Fruit fly (Drosophila melanogaster): ENCODE results near the gene brm.

brm gene

DNA sequence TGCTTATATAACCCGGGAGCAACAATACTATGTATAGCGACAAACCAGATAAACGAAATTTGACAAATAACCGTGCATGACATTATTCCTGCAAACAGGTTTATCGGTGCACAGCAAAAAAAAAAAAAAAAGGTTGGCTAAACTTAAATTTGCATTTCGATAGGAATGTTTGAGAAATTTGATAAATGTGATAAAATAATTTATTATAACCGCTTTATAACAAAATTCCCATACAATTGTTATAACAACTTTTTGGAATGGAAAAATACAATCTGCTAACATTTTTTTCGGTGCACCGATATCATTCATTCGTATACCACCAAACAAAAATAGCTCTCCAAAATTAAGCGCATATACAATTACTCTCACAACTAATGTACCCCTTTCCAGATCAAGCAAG, 5.1 kb downstream of the brm start:
- TF ChIP-seq psq (optimal IDR thresholded peaks at IDR 0.05) (no peak), ttk (optimal IDR thresholded peaks at IDR 0.05) (no peak), Sin3A (optimal IDR thresholded peaks at IDR 0.05) (no peak), h (optimal IDR thresholded peaks at IDR 0.05) (no peak), Myc (optimal IDR thresholded peaks at IDR 0.05) (no peak), insv (optimal IDR thresholded peaks at IDR 0.05) (no peak)

DNA sequence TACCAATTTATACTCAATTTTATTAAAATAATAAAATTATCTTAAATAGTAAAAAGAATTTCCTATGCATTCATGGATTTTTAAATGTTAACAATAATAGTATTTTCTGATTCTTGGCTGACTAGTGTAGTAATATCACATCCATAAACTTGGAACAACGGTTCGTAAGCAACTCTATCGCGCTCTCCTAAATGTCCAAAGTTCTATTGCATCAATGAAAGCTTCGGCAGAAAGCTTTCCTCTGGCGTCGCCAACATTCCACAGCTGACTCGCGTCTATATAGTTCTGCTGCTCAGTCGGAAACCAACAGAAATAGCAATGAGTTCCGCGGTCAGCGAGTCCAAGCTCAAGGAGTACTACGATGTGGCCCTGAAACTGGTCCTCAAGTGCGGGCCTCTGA, 5.9 kb downstream of the brm start, which contains the start of gene CG17029:
TSS of gene CG17029 (plus strand) at position 113 of the 400 bp plus-strand sequence.
- TF ChIP-seq insv (optimal IDR thresholded peaks at IDR 0.05): no peak
- no peak for TF ChIP-seq Sin3A (optimal IDR thresholded peaks at IDR 0.05)
- no peak for TF ChIP-seq Myc (optimal IDR thresholded peaks at IDR 0.05)
- no peak for TF ChIP-seq h (optimal IDR thresholded peaks at IDR 0.05)
- TF ChIP-seq ttk (optimal IDR thresholded peaks at IDR 0.05): no peak
- no peak for TF ChIP-seq psq (optimal IDR thresholded peaks at IDR 0.05)

DNA sequence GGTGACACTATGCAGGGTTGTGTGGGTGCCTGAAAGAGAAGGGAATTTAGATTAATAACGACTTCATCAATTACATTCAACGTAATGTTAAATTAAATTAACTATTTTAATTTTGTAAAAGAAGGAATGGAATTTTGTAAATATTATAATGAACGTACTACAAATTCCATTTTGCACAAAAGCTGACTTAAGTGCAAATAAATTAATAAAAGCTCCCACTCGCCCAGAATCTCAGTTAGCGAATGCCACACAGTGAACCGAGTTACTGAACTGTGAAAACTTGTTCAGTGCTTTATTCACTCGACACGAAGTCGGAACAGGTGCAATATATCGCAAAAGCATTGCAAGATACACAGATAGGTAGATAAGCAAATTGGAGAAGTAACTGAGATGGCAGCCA, 7.6 kb downstream of the brm start, which contains the start of gene CG17026:
TSS of gene CG17026 (plus strand) at position 301 of the 400 bp plus-strand sequence.
- TF ChIP-seq insv (optimal IDR thresholded peaks at IDR 0.05) (no peak), h (optimal IDR thresholded peaks at IDR 0.05) (no peak), Myc (optimal IDR thresholded peaks at IDR 0.05) (no peak), ttk (optimal IDR thresholded peaks at IDR 0.05) (no peak), psq (optimal IDR thresholded peaks at IDR 0.05) (no peak), Sin3A (optimal IDR thresholded peaks at IDR 0.05) (no peak)

DNA sequence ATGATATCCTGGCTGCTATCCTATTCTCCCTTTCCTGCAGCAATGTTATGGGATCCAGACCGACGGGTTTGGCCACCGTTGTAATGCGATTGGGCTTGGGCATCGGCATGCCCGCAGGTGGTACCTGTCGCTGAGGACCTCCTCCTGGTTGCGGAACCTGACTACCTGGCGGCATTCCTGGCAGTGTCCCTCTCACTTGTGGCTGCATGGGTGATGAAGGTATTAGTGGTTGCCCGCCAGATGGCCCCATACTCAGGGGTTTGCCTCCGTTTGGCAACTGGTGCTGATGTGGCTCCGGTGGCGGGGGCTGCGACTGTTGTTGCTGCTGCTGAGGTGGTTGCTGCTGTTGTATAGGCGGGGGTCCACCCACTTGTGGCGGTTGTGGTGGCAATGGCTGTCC, 8.5 kb downstream of the brm start:
- TF ChIP-seq psq (optimal IDR thresholded peaks at IDR 0.05): no peak
- no peak for TF ChIP-seq insv (optimal IDR thresholded peaks at IDR 0.05)
- TF ChIP-seq Sin3A (optimal IDR thresholded peaks at IDR 0.05): no peak
- no peak for TF ChIP-seq ttk (optimal IDR thresholded peaks at IDR 0.05)
- no peak for TF ChIP-seq h (optimal IDR thresholded peaks at IDR 0.05)
- no peak for TF ChIP-seq Myc (optimal IDR thresholded peaks at IDR 0.05)

DNA sequence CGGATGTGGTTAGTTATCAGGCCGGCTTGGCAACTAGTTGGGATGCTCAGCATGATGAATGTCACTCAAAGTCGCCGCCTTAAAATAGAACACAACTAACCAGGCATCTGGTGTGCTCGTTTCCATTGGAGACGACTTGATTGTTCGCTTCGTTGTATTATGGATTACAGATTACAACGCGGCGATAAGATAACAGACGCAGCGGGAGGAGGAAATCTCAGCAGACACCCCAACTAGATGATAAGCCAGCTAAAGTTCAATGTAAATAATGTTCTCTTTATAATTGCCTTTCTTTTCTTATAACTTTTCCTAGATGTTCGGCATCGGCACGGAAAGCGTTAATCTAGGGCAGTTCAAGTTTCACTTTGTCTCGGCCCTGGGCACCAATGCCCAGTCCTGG, 14.0 kb downstream of the brm start:
- no peak for TF ChIP-seq insv (optimal IDR thresholded peaks at IDR 0.05)
- TF ChIP-seq ttk (optimal IDR thresholded peaks at IDR 0.05): no peak
- no peak for TF ChIP-seq Myc (optimal IDR thresholded peaks at IDR 0.05)
- TF ChIP-seq psq (optimal IDR thresholded peaks at IDR 0.05): no peak
- TF ChIP-seq h (optimal IDR thresholded peaks at IDR 0.05): no peak
- TF ChIP-seq Sin3A (optimal IDR thresholded peaks at IDR 0.05): no peak

DNA sequence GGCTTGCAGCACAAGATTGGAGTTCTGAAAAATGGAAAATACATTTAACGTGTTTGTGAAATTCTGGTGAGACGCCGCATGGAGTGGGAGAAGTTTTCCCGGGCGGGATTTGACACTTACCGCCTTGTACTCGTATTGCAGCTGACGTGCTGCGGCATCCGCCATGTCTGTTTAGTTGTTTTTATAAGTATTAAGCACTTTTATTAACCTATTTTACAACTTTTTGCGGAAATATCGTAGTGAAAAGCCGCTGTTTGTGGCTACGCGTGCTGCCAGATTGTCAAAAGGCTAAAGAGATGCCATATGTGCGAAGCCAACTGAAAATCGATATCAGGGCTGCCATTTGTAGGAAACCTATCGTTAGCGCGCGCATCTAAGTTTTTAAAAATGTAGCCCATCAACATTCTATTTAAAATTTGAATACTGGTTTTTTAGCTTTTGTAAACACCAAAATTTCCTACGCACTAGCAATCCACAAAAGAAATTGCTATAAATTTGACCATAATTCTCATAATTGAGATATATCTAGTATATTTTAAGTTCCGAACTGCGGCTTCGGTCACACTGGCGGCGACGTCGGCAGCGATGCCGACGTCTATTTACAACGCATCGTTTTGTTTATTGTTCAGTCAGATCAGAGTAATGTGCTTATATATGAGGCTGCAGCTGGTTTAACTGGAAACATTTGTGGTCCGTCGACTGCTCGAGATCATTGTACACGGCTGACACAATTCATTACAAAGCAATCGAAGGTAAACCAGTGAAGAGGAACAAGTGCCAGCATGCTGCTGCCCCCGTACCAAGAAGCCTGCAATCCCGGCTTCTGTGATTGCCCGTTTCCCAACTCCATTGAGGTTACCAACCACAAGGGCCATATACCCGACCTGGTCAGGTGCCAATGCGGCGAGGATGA, 14.8 kb downstream of the brm start, which contains the start of the genes Brr2 and CG10516:
TSS of gene Brr2 (minus strand) at position 285 of the 913 bp plus-strand sequence.
TSS of gene CG10516 (plus strand) at position 617 of the 913 bp plus-strand sequence.
- no peak for TF ChIP-seq Sin3A (optimal IDR thresholded peaks at IDR 0.05)
- no peak for TF ChIP-seq h (optimal IDR thresholded peaks at IDR 0.05)
- TF ChIP-seq psq (optimal IDR thresholded peaks at IDR 0.05): no peak
- TF ChIP-seq Myc (optimal IDR thresholded peaks at IDR 0.05): no peak
- TF ChIP-seq ttk (optimal IDR thresholded peaks at IDR 0.05): no peak
- no peak for TF ChIP-seq insv (optimal IDR thresholded peaks at IDR 0.05)

DNA sequence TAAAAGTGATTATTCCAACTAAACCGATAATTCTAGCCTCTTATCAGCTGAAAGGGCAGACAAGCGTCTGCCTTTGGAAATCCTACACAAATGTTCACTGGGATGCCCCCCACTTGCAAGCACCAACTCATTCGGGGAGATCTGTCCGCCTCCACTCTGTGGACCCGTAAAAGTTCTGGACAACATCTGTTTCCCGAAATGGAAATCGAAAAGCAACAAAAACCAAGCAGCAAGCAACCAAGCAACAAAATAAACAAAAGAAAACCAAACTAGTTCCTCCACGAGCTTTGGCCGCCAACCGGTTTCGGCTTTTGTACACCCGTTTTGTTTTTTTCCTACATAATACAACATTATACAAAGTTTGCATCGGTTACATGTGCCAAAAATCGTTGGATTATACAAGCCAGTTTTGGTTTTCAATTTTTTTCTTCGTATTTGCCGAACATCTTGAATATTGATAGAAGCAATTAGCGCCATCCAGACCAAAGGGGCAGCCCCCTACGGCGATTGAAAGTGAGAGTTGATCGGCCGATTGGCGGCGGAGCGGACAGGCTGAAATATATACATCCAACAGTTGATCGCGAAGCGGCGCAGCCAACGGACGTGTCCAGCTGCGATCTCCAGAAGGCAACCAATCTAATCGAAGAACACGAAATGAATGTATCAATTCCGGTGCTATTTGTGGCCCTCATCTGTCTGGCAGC, 23.9 kb downstream of the brm start, which contains the start of gene CG17032:
TSS of gene CG17032 (plus strand) at position 232 of the 704 bp plus-strand sequence.
- TF ChIP-seq h (optimal IDR thresholded peaks at IDR 0.05): no peak
- no peak for TF ChIP-seq Sin3A (optimal IDR thresholded peaks at IDR 0.05)
- no peak for TF ChIP-seq insv (optimal IDR thresholded peaks at IDR 0.05)
- no peak for TF ChIP-seq psq (optimal IDR thresholded peaks at IDR 0.05)
- no peak for TF ChIP-seq Myc (optimal IDR thresholded peaks at IDR 0.05)
- TF ChIP-seq ttk (optimal IDR thresholded peaks at IDR 0.05): no peak

DNA sequence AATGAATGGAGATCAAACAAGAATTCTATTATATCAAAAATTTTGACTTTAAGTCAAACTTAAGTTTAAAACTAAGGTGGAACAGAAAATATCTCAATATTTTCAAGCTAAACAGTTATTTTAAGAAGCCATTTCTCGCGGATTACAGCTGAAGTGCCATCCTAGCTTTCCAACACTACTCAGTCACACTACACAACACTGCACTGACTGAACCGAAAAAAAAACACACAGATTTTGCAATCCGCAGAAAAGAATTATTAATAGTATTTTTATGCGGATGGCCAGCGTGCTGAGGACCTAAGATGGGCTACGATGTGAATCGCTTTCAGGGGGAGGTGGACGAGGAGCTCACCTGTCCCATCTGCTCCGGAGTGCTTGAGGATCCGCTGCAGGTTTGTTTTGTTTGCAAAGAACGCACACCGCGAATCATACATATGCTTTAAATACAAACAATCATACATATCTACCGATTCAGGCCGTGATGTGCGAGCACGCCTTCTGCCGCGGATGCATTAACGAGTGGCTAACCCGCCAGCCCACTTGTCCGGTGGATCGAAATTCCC, 26.1 kb downstream of the brm start, which contains the start of gene elgi:
TSS of gene elgi (plus strand) at position 103 of the 563 bp plus-strand sequence.
- no peak for TF ChIP-seq Sin3A (optimal IDR thresholded peaks at IDR 0.05)
- TF ChIP-seq ttk (optimal IDR thresholded peaks at IDR 0.05): no peak
- no peak for TF ChIP-seq Myc (optimal IDR thresholded peaks at IDR 0.05)
- TF ChIP-seq psq (optimal IDR thresholded peaks at IDR 0.05): no peak
- TF ChIP-seq insv (optimal IDR thresholded peaks at IDR 0.05): no peak
- TF ChIP-seq h (optimal IDR thresholded peaks at IDR 0.05): no peak

DNA sequence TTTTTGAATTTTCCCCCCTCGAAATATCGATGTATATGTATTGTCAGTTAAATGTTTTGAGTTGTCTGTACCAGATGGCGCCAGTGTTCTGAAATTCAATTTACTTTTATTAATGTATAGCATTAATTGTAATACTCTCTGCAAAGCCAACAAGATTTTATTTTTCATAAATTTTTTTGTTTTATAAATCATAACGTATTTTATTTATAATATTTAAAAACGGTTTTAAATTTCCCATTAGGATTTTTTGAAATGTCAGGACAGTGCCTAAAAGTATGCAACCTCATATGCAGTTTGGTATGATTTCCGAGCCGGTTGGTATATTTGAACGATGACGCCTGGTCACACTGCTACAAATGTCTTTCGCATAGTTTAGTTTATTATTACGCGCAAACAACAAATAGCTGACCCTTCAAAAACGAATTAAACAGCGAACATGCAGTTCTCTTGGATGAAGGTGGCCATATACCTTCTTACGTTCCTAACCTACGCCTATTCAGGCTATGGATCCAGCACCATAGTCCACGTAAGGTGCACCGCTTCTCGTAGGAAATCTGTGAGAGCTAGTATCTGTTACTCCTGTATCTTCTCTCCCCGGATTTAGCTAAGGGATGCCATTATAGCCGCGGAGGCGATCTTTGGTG, 27.8 kb downstream of the brm start, which contains the start of the genes Pka-C3 and GXIVsPLA2:
TSS of gene Pka-C3 (minus strand) at position 14 of the 644 bp plus-strand sequence.
TSS of gene GXIVsPLA2 (plus strand) at position 313 of the 644 bp plus-strand sequence.
- TF ChIP-seq h (optimal IDR thresholded peaks at IDR 0.05) (no peak), ttk (optimal IDR thresholded peaks at IDR 0.05) (no peak), insv (optimal IDR thresholded peaks at IDR 0.05) (no peak), Sin3A (optimal IDR thresholded peaks at IDR 0.05) (no peak), Myc (optimal IDR thresholded peaks at IDR 0.05) (no peak), psq (optimal IDR thresholded peaks at IDR 0.05) (no peak)

DNA sequence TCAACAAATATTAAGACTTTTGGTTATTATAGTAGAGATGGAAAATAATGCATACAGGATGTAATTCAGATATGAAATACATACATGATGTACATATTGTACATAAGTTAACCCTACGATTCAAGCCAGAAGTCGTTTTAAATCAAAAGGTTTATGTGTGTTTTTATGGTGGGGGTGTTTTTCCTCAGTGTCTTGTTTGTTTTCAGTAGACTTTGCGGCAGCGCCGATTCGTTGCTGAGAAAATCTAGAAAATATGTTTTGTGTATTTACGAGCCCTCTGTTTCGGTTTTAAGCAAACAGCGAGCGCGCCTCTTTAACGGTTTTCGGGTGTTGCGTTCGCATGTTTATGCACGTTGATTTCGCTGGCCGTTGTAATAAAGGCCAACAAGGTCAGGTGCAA, 28.8 kb downstream of the brm start:
- TF ChIP-seq Sin3A (optimal IDR thresholded peaks at IDR 0.05): no peak

DNA sequence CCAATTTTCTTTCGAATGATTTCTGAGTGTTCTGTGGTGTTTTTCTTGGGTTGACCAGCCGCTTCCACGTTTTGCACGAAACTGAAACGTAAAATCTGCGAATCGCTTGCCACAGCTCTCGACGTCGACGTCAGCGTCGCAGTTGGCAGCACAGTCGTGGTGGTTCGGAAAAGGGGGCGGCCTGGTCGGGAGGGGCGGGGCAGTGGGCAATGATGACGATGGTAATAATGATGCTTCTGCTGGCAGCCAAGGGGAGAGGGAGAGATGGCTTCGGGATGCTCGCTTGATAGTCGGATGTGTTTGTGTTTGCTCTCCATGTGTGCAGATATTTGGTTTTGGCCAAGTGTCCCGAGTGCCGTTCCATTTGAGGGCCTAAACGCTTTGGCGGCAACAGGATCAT, 29.8 kb downstream of the brm start:
- TF ChIP-seq h (optimal IDR thresholded peaks at IDR 0.05) (no peak), Myc (optimal IDR thresholded peaks at IDR 0.05) (no peak), insv (optimal IDR thresholded peaks at IDR 0.05) (no peak), psq (optimal IDR thresholded peaks at IDR 0.05) (no peak), ttk (optimal IDR thresholded peaks at IDR 0.05) (no peak), Sin3A (optimal IDR thresholded peaks at IDR 0.05) (no peak)

Measured in Kc167 (cell line).